Worm (Caenorhabditis elegans) whole organism, young adult: Measurements from ENCODE around the gene pqn-10.

ENCODE experiments used
- F10E7.11 ChIP-seq: sonication (generic microtip); optimal IDR thresholded peaks from 2 replicates; lab custom pipeline; 2017; ENCODE audit warnings: mild to moderate bottlenecking, missing genetic modification characterization, moderate library complexity, missing compliant biosample characterization
- F33H1.4 ChIP-seq: fragments of 200-800 bp; sonication (Bioruptor generic); IDR thresholded peaks from 2 replicates; pipeline ENCODE4 v1.3.6; 2022; ENCODE audit warnings: missing genetic modification reagents, missing genetic modification characterization, missing compliant biosample characterization
- F57C9.4 ChIP-seq: sonication (generic microtip); optimal IDR thresholded peaks from 2 replicates; lab custom pipeline; 2017; ENCODE audit warnings: mild to moderate bottlenecking, missing genetic modification characterization, missing compliant biosample characterization
- K11D2.4 ChIP-seq: fragments of 200-800 bp; sonication (Bioruptor generic); IDR thresholded peaks from 2 replicates; pipeline ENCODE4 v1.3.6; 2022; ENCODE audit warnings: missing genetic modification reagents, missing genetic modification characterization, missing compliant biosample characterization
- T26A5.8 ChIP-seq: sonication (generic microtip); optimal IDR thresholded peaks from 2 replicates; lab custom pipeline; 2016; ENCODE audit warnings: missing genetic modification characterization, missing compliant biosample characterization
- Y79H2A.3 ChIP-seq: fragments of 200-800 bp; sonication (Bioruptor generic); conservative IDR thresholded peaks from 2 replicates; pipeline ENCODE4 v1.3.6; 2022; ENCODE audit warnings: missing genetic modification reagents, missing genetic modification characterization, missing compliant biosample characterization
- akir-1 ChIP-seq: fragments of 200-800 bp; sonication (Bioruptor generic); optimal IDR thresholded peaks from 2 replicates; lab custom pipeline; 2018; ENCODE audit warnings: mild to moderate bottlenecking, missing genetic modification characterization, moderate library complexity, missing compliant biosample characterization
- ama-1 ChIP-seq, 3 experiments: fragments of 150-350 bp in 1 of 3; sonication (generic microtip) in 2 of 3; optimal IDR thresholded peaks; 2 replicates each; lab custom pipeline; 2014 to 2018; ENCODE audit warnings: missing biosample characterization in 2 of 3, missing genetic modification characterization in 2 of 3, missing genetic modification reagents in 2 of 3
- attf-6 ChIP-seq: fragments of 200-800 bp; sonication (Bioruptor generic); IDR thresholded peaks from 2 replicates; pipeline ENCODE4 v1.3.6; 2022; ENCODE audit warnings: missing genetic modification reagents, missing genetic modification characterization, missing compliant biosample characterization
- cebp-1 ChIP-seq, 2 experiments: fragments of 200-800 bp in 1 of 2; sonication (Bioruptor generic) in 1 of 2; sonication (generic microtip) in 1 of 2; IDR thresholded peaks in 1 of 2; optimal IDR thresholded peaks in 1 of 2; 2 replicates each; pipeline versions ENCODE4 v1.3.6 to Lab custom; 2017 to 2022; ENCODE audit warnings: missing compliant biosample characterization in 2 of 2, missing genetic modification characterization in 2 of 2, mild to moderate bottlenecking in 1 of 2, missing genetic modification reagents in 1 of 2, moderate library complexity in 1 of 2
- ceh-27 ChIP-seq: fragments of 200-800 bp; sonication (Bioruptor generic); optimal IDR thresholded peaks from 2 replicates; lab custom pipeline; 2018; ENCODE audit warnings: mild to moderate bottlenecking, missing genetic modification characterization, moderate library complexity, missing compliant biosample characterization
- ceh-40 ChIP-seq: fragments of 200-800 bp; sonication (Bioruptor generic); IDR thresholded peaks from 2 replicates; pipeline ENCODE4 v1.3.6; 2022; ENCODE audit warnings: missing genetic modification characterization, missing compliant biosample characterization
- ceh-58 ChIP-seq: fragments of 200-800 bp; sonication (Bioruptor generic); IDR thresholded peaks from 2 replicates; pipeline ENCODE4 v1.3.6; 2022; ENCODE audit warnings: missing genetic modification characterization, missing compliant biosample characterization
- chd-7 ChIP-seq: sonication (generic microtip); optimal IDR thresholded peaks from 2 replicates; lab custom pipeline; 2016; ENCODE audit warnings: mild to moderate bottlenecking, missing genetic modification characterization, moderate library complexity, missing compliant biosample characterization
- die-1 ChIP-seq: sonication (generic microtip); optimal IDR thresholded peaks from 2 replicates; lab custom pipeline; 2016; ENCODE audit warnings: missing genotype, mild to moderate bottlenecking, missing genetic modification characterization, missing compliant biosample characterization
- egl-44 ChIP-seq: fragments of 200-800 bp; sonication (Bioruptor generic); IDR thresholded peaks from 2 replicates; pipeline ENCODE4 v1.3.6; 2022; ENCODE audit warnings: missing genetic modification reagents, missing genetic modification characterization, missing compliant biosample characterization
- egrh-3 ChIP-seq: fragments of 200-800 bp; sonication (Bioruptor generic); IDR thresholded peaks from 2 replicates; pipeline ENCODE4 v1.3.6; 2022; ENCODE audit warnings: missing genetic modification reagents, missing genetic modification characterization, missing compliant biosample characterization
- fkh-3 ChIP-seq: sonication (generic microtip); optimal IDR thresholded peaks from 2 replicates; lab custom pipeline; 2016; ENCODE audit warnings: mild to moderate bottlenecking, missing genetic modification characterization, missing compliant biosample characterization
- gei-17 ChIP-seq: fragments of 200-800 bp; sonication (Bioruptor generic); optimal IDR thresholded peaks from 2 replicates; lab custom pipeline; 2018; ENCODE audit warnings: mild to moderate bottlenecking, missing genetic modification characterization, missing compliant biosample characterization
- hlh-26 ChIP-seq: fragments of 200-800 bp; sonication (Bioruptor generic); conservative IDR thresholded peaks from 2 replicates; pipeline ENCODE4 v1.3.6; 2022; ENCODE audit warnings: missing genetic modification reagents, missing genetic modification characterization, missing compliant biosample characterization
- hrde-1 ChIP-seq: sonication (generic microtip); optimal IDR thresholded peaks from 2 replicates; lab custom pipeline; 2016; ENCODE audit warnings: missing genetic modification characterization, mild to moderate bottlenecking, missing compliant biosample characterization, moderate library complexity, missing genotype, missing genetic modification reagents, borderline replicate concordance
- lin-26 ChIP-seq: fragments of 200-800 bp; sonication (Bioruptor generic); IDR thresholded peaks from 2 replicates; pipeline ENCODE4 v1.3.6; 2022; ENCODE audit warnings: missing genetic modification reagents, missing genetic modification characterization, missing compliant biosample characterization
- madf-10 ChIP-seq: sonication (generic microtip); optimal IDR thresholded peaks from 2 replicates; lab custom pipeline; 2016; ENCODE audit warnings: mild to moderate bottlenecking, missing genetic modification characterization, missing compliant biosample characterization
- madf-3 ChIP-seq: fragments of 200-800 bp; sonication (Bioruptor generic); IDR thresholded peaks from 2 replicates; pipeline ENCODE4 v1.3.6; 2022; ENCODE audit warnings: missing genetic modification reagents, missing genetic modification characterization, missing compliant biosample characterization
- mel-28 ChIP-seq: sonication (generic microtip); optimal IDR thresholded peaks from 2 replicates; lab custom pipeline; 2016; ENCODE audit warnings: borderline replicate concordance, mild to moderate bottlenecking, missing genetic modification characterization, missing compliant biosample characterization
- mxl-1 ChIP-seq: sonication (generic microtip); optimal IDR thresholded peaks from 2 replicates; lab custom pipeline; 2016; ENCODE audit warnings: missing genetic modification characterization, missing compliant biosample characterization
- nhr-120 ChIP-seq: fragments of 200-800 bp; sonication (Bioruptor generic); IDR thresholded peaks from 2 replicates; pipeline ENCODE4 v1.3.6; 2022; ENCODE audit warnings: missing genetic modification characterization, missing compliant biosample characterization
- nhr-179 ChIP-seq: sonication (generic microtip); optimal IDR thresholded peaks from 2 replicates; lab custom pipeline; 2016; ENCODE audit warnings: mild to moderate bottlenecking, missing genetic modification characterization, missing compliant biosample characterization
- nhr-27 ChIP-seq: fragments of 200-800 bp; sonication (Bioruptor generic); optimal IDR thresholded peaks from 2 replicates; lab custom pipeline; 2018; ENCODE audit warnings: mild to moderate bottlenecking, missing genetic modification characterization, moderate library complexity, missing compliant biosample characterization
- snpc-1.3 ChIP-seq: sonication (generic microtip); optimal IDR thresholded peaks from 2 replicates; lab custom pipeline; 2017; ENCODE audit warnings: missing genetic modification characterization, mild to moderate bottlenecking, missing compliant biosample characterization, antibody characterized with exemption, moderate library complexity, missing genotype, missing genetic modification reagents; ENCODE audit not compliant: insufficient read depth
- snpc-4 ChIP-seq, 5 experiments: fragments of 150-350 bp in 1 of 5; sonication (generic microtip) in 4 of 5; optimal IDR thresholded peaks; 2 replicates each; lab custom pipeline; 2014 to 2018; ENCODE audit warnings: missing genetic modification characterization in 5 of 5, missing biosample characterization in 3 of 5, antibody characterized with exemption in 2 of 5, mild to moderate bottlenecking in 2 of 5, missing compliant biosample characterization in 2 of 5, missing genotype in 2 of 5, moderate library complexity in 2 of 5, missing genetic modification reagents in 1 of 5
- tbp1 ChIP-seq: fragments of 200-800 bp; sonication (Bioruptor generic); optimal IDR thresholded peaks from 2 replicates; lab custom pipeline; 2018; ENCODE audit warnings: mild to moderate bottlenecking, missing genetic modification characterization, missing compliant biosample characterization
- tbx-9 ChIP-seq: sonication (generic microtip); optimal IDR thresholded peaks from 2 replicates; lab custom pipeline; 2016; ENCODE audit warnings: borderline replicate concordance, missing genetic modification characterization, inconsistent platforms, missing compliant biosample characterization
- zim-3 ChIP-seq: sonication (generic microtip); optimal IDR thresholded peaks from 2 replicates; lab custom pipeline; 2017; ENCODE audit warnings: mild to moderate bottlenecking, missing genetic modification characterization, moderate library complexity, missing compliant biosample characterization
- ztf-22 ChIP-seq: fragments of 200-800 bp; sonication (Bioruptor generic); optimal IDR thresholded peaks from 2 replicates; lab custom pipeline; 2018; ENCODE audit warnings: mild to moderate bottlenecking, missing genetic modification characterization, moderate library complexity, missing compliant biosample characterization
- ztf-28 ChIP-seq: fragments of 200-800 bp; sonication (Bioruptor generic); IDR thresholded peaks from 2 replicates; pipeline ENCODE4 v1.3.6; 2022; ENCODE audit warnings: missing genetic modification reagents, missing genetic modification characterization, missing compliant biosample characterization
- ztf-3 ChIP-seq: fragments of 200-800 bp; sonication (Bioruptor generic); optimal IDR thresholded peaks from 2 replicates; lab custom pipeline; 2018; ENCODE audit warnings: mild to moderate bottlenecking, missing genetic modification characterization, missing compliant biosample characterization
- ztf-6 ChIP-seq: fragments of 200-800 bp; sonication (Bioruptor generic); IDR thresholded peaks from 2 replicates; pipeline ENCODE4 v1.3.6; 2022; ENCODE audit warnings: missing genetic modification reagents, missing genetic modification characterization, missing compliant biosample characterization

pqn-10 gene

DNA sequence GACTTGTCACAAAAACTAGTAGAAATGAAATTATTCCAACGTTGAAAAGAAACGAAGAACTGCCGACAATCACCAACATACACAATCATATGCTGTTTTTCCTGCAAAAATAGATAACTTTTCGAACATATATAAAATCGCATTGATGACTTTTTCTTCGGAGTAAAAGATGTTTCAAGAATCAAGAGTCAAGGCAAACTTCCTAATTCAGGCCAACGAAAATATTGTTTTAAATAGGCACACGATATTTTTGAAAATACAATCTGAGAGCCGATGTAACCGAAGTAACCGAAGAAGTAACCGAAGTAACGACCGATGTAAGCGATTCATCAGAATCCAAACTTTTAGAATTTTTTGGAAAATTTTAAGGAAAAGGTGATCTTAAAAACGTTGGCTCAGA is 8.1 kb upstream of the pqn-10 start, which contains the start of gene C09E7.10:
TSS of gene C09E7.10 (minus strand) at position 101 of the 400 bp plus-strand sequence.
- TF ChIP-seq madf-10 (tag; lab: Kevin White, UChicago): no peak
- no peak for TF ChIP-seq snpc-4 (GFP tag; optimal IDR thresholded peaks at IDR 0.05; lab: Kevin White, UChicago)
- TF ChIP-seq snpc-4 (tag; optimal IDR thresholded peaks at IDR 0.05; lab: Kevin White, UChicago): no peak
- no peak for TF ChIP-seq hrde-1 (tag; lab: Kevin White, UChicago)
- no peak for TF ChIP-seq ceh-58 (GFP tag; lab: Robert Waterston, UW)
- TF ChIP-seq zim-3: no peak
- TF ChIP-seq nhr-120: no peak
- TF ChIP-seq mel-28: no peak
- TF ChIP-seq snpc-1.3: no peak
- TF ChIP-seq ztf-3 (GFP tag; lab: Kevin White, UChicago): no peak
- TF ChIP-seq F10E7.11: no peak
- no peak for TF ChIP-seq ztf-6 (GFP tag; lab: Robert Waterston, UW)
- TF ChIP-seq fkh-3 (tag; lab: Kevin White, UChicago): no peak
- TF ChIP-seq chd-7 (tag; lab: Kevin White, UChicago): no peak
- no peak for TF ChIP-seq F57C9.4 (tag; lab: Kevin White, UChicago)
- TF ChIP-seq ceh-40 (GFP tag; lab: Robert Waterston, UW): no peak

DNA sequence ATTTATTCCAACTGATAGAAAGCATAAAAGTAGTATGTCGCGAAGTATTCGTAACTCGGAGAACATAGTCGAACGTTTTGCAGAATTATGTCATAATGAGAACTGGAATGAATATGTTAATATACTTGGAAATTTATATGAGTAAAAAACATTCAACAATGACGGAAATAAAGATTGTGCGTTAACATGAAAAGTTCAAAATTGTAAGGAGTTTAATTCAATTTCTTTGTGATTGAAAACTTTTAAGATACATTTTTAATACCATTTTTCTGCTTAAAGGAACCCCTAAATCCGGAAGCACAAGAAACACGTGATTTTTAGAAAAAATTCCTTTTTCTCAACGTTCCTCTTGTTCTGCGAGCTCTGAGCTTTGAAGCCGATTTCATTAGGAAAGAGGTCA is 2.4 kb upstream of the pqn-10 start, which contains the start of gene oig-1:
TSS of gene oig-1 (minus strand) at position 101 of the 400 bp plus-strand sequence.
- TF ChIP-seq ama-1 (optimal IDR thresholded peaks at IDR 0.05; lab: Kevin White, UChicago) (no peak), ama-1 (GFP tag; optimal IDR thresholded peaks at IDR 0.05; lab: Kevin White, UChicago) (no peak), lin-26 (GFP tag; lab: Robert Waterston, UW) (no peak), ztf-28 (no peak), attf-6 (GFP tag; lab: Robert Waterston, UW) (no peak), Y79H2A.3 (GFP tag; lab: Robert Waterston, UW) (no peak), ztf-22 (GFP tag; lab: Kevin White, UChicago) (no peak), chd-7 (tag; lab: Kevin White, UChicago) (no peak), F57C9.4 (tag; lab: Kevin White, UChicago) (no peak)
- TF ChIP-seq, all 124 proteins: peak for 0

DNA sequence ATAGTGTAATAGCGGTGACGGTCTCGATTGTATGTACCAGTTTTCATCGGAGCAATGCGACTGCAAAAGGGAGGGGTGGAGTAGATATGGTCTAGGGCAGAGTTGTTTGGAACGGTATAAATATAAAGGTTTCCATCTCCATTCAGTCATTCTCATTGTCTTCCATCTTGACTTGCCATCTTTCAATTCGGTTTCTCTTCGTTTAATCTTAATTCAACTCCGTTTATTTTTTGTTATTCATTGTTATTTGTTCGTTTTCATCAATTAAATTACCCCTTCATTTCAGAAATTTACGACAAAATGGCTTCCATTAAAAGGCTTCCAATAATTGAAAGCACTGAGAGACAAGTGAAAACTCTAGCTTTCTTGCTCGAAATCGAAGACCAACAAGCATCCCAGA is 3.1 kb downstream of the pqn-10 start, which contains the start of gene C09E7.11:
TSS of gene C09E7.11 (plus strand) at position 301 of the 400 bp plus-strand sequence.
- TF ChIP-seq tbx-9 (no peak), nhr-179 (tag; lab: Kevin White, UChicago) (no peak), F33H1.4 (no peak), ztf-3 (GFP tag; lab: Kevin White, UChicago) (no peak), attf-6 (GFP tag; lab: Robert Waterston, UW) (no peak), zim-3 (no peak), hlh-26 (GFP tag; lab: Robert Waterston, UW) (no peak), egrh-3 (GFP tag; lab: Robert Waterston, UW) (no peak), T26A5.8 (no peak), egl-44 (GFP tag; lab: Robert Waterston, UW) (no peak), ceh-27 (GFP tag; lab: Kevin White, UChicago) (no peak), gei-17 (GFP tag; lab: Kevin White, UChicago) (no peak), die-1 (tag; lab: Kevin White, UChicago) (no peak), tbp1 (GFP tag; lab: Kevin White, UChicago) (no peak), nhr-27 (tag; lab: Kevin White, UChicago) (no peak)

DNA sequence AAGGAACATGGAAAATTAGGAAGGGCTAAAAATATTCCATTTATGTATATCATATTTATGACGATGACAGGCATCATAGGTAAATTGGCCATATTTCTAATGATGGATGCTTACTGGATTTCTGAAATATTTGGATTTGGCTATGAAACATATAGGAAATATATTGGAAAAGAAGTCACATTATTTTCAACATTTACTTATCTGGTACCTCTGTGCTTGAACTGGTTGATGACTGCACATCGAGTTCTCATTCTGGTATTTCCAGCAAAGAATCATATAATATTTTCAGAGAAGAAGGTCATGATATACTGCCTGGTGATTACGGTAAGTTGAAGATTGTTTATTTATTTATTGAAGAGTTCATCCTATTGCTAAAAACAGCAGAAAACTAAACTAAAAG is 4.6 kb downstream of the pqn-10 start, which contains the start of gene srxa-5:
TSS of gene srxa-5 (plus strand) at position 301 of the 400 bp plus-strand sequence.
- no peak for TF ChIP-seq cebp-1 (GFP tag; IDR thresholded peaks at IDR 0.05; lab: Robert Waterston, UW)
- TF ChIP-seq cebp-1 (tag; optimal IDR thresholded peaks at IDR 0.05; lab: Kevin White, UChicago): no peak
- TF ChIP-seq ceh-27 (GFP tag; lab: Kevin White, UChicago): no peak
- no peak for TF ChIP-seq akir-1 (GFP tag; lab: Kevin White, UChicago)
- TF ChIP-seq mxl-1 (tag; lab: Kevin White, UChicago): no peak
- no peak for TF ChIP-seq lin-26 (GFP tag; lab: Robert Waterston, UW)
- no peak for TF ChIP-seq K11D2.4 (GFP tag; lab: Robert Waterston, UW)
- no peak for TF ChIP-seq madf-3 (GFP tag; lab: Robert Waterston, UW)
